Fruit fly (Drosophila melanogaster) whole organism, embryonic: ENCODE results near the gene Rpp14a.

ENCODE experiments used
- Awh ChIP-seq: fragments of 200-800 bp; sonication (Bioruptor generic); IDR thresholded peaks from 2 replicates; pipeline ENCODE4, ENCODE4 v1.3.6; 2022; ENCODE audit warnings: missing biosample characterization, missing genetic modification characterization
- Bteb2 ChIP-seq: fragments of 200-800 bp; sonication (Bioruptor generic); optimal IDR thresholded peaks from 2 replicates; lab custom pipeline; 2016; ENCODE audit warnings: missing biosample characterization, missing genetic modification characterization
- CG10321 ChIP-seq: fragments of 200-800 bp; sonication (Bioruptor generic); IDR thresholded peaks from 2 replicates; pipeline ENCODE4 v1.3.6; 2022; ENCODE audit warnings: missing biosample characterization, missing genetic modification characterization
- CG10366 ChIP-seq: fragments of 200-800 bp; sonication (Bioruptor generic); IDR thresholded peaks from 2 replicates; pipeline ENCODE4 v1.3.6; 2022; ENCODE audit warnings: missing biosample characterization, missing genetic modification characterization
- CG11456 ChIP-seq: fragments of 200-800 bp; sonication (Bioruptor generic); IDR thresholded peaks from 3 replicates; pipeline ENCODE4 v1.3.6; 2022; ENCODE audit warnings: missing biosample characterization, missing genetic modification characterization
- CG11560 ChIP-seq: fragments of 200-800 bp; sonication (Bioruptor generic); IDR thresholded peaks from 3 replicates; pipeline ENCODE4 v1.3.6; 2022; ENCODE audit warnings: missing biosample characterization, missing genetic modification characterization
- CG13287 ChIP-seq: fragments of 200-800 bp; sonication (Bioruptor generic); IDR thresholded peaks from 2 replicates; pipeline ENCODE4 v1.3.6; 2022; ENCODE audit warnings: missing biosample characterization, missing genetic modification characterization; ENCODE audit not compliant: partially characterized antibody
- CG14860 ChIP-seq: fragments of 200-800 bp; sonication (Bioruptor generic); IDR thresholded peaks from 3 replicates; pipeline ENCODE4 v1.3.6; 2022; ENCODE audit warnings: missing biosample characterization, missing genetic modification characterization; ENCODE audit not compliant: partially characterized antibody
- CG17186 ChIP-seq: fragments of 200-800 bp; sonication (Bioruptor generic); optimal IDR thresholded peaks from 3 replicates; lab custom pipeline; 2017; ENCODE audit warnings: missing biosample characterization, missing genetic modification reagents, missing genetic modification characterization
- CG17802 ChIP-seq: fragments of 200-800 bp; sonication (Bioruptor generic); optimal IDR thresholded peaks from 2 replicates; lab custom pipeline; 2018; ENCODE audit warnings: missing biosample characterization, mild to moderate bottlenecking, missing genetic modification characterization, moderate library complexity
- CG2116 ChIP-seq: fragments of 200-800 bp; sonication (Bioruptor generic); optimal IDR thresholded peaks from 3 replicates; lab custom pipeline; 2018; ENCODE audit warnings: missing biosample characterization, mild to moderate bottlenecking, missing genetic modification characterization
- CG2202 ChIP-seq: fragments of 200-800 bp; sonication (Bioruptor generic); optimal IDR thresholded peaks from 2 replicates; lab custom pipeline; 2018; ENCODE audit warnings: missing biosample characterization, mild to moderate bottlenecking, missing genetic modification characterization
- CG32532 ChIP-seq: fragments of 200-800 bp; sonication (Bioruptor generic); IDR thresholded peaks from 2 replicates; pipeline ENCODE4 v1.3.6; 2022; ENCODE audit warnings: missing biosample characterization, missing genetic modification characterization
- CG3838 ChIP-seq: fragments of 200-800 bp; sonication (Bioruptor generic); optimal IDR thresholded peaks from 3 replicates; lab custom pipeline; 2016; ENCODE audit warnings: missing biosample characterization, missing genetic modification characterization
- CG4360 ChIP-seq: fragments of 200-800 bp; sonication (Bioruptor generic); IDR thresholded peaks from 2 replicates; pipeline ENCODE4 v1.3.6; 2022; ENCODE audit warnings: missing biosample characterization, missing genetic modification characterization
- CG6689 ChIP-seq: fragments of 200-800 bp; sonication (Bioruptor generic); IDR thresholded peaks from 2 replicates; pipeline ENCODE4 v1.3.6; 2022; ENCODE audit warnings: missing biosample characterization, missing genetic modification characterization
- CG7357 ChIP-seq: fragments of 200-800 bp; sonication (Bioruptor generic); IDR thresholded peaks from 3 replicates; pipeline ENCODE4 v1.3.6; 2022; ENCODE audit warnings: missing biosample characterization, missing genetic modification characterization
- Chrac-16 ChIP-seq: fragments of 200-800 bp; sonication (Bioruptor generic); optimal IDR thresholded peaks from 3 replicates; lab custom pipeline; 2016; ENCODE audit warnings: missing biosample characterization, missing genetic modification characterization
- D19B ChIP-seq: fragments of 200-800 bp; sonication (Bioruptor generic); optimal IDR thresholded peaks from 2 replicates; lab custom pipeline; 2017; ENCODE audit warnings: missing biosample characterization, mild to moderate bottlenecking, missing genetic modification characterization
- Dbx ChIP-seq: fragments of 200-800 bp; sonication (Bioruptor generic); IDR thresholded peaks from 3 replicates; pipeline ENCODE4 v1.3.6; 2022; ENCODE audit warnings: missing biosample characterization, missing genetic modification characterization
- Fer2 ChIP-seq: fragments of 200-800 bp; sonication (Bioruptor generic); optimal IDR thresholded peaks from 2 replicates; lab custom pipeline; 2018; ENCODE audit warnings: missing biosample characterization, mild to moderate bottlenecking, missing genetic modification characterization, moderate library complexity
- GATAe ChIP-seq: fragments of 200-800 bp; sonication (Bioruptor generic); conservative IDR thresholded peaks from 2 replicates; pipeline ENCODE4 v1.3.6; 2022; ENCODE audit warnings: missing biosample characterization, missing genetic modification characterization
- Hmr ChIP-seq: fragments of 200-800 bp; sonication (Bioruptor generic); optimal IDR thresholded peaks from 3 replicates; lab custom pipeline; 2017; ENCODE audit warnings: mild to moderate bottlenecking, missing biosample characterization, missing genetic modification reagents, missing genetic modification characterization
- Hr51 ChIP-seq, 2 experiments: fragments of 200-800 bp; sonication (Bioruptor generic); optimal IDR thresholded peaks; 2 replicates in 1 of 2; 3 replicates in 1 of 2; lab custom pipeline; 2016 to 2018; ENCODE audit warnings: missing biosample characterization in 2 of 2, missing genetic modification characterization in 2 of 2, mild to moderate bottlenecking in 1 of 2, moderate library complexity in 1 of 2
- MBD-R2 ChIP-seq: fragments of 200-800 bp; sonication (Bioruptor generic); IDR thresholded peaks from 2 replicates; pipeline ENCODE4 v1.3.6; 2022; ENCODE audit warnings: missing biosample characterization, missing genetic modification characterization
- Pdp1 ChIP-seq, 2 experiments: fragments of 200-800 bp; sonication (Bioruptor generic); optimal IDR thresholded peaks; 3 replicates each; lab custom pipeline; 2016; ENCODE audit warnings: missing biosample characterization in 2 of 2, missing genetic modification characterization in 2 of 2, mild to moderate bottlenecking in 1 of 2, moderate library complexity in 1 of 2
- Rx ChIP-seq: fragments of 200-800 bp; sonication (Bioruptor generic); IDR thresholded peaks from 2 replicates; pipeline ENCODE4 v1.3.6; 2022; ENCODE audit warnings: missing biosample characterization, missing genetic modification characterization
- Tbp ChIP-seq: fragments of >200 bp; optimal IDR thresholded peaks from 2 replicates; lab custom pipeline; 2018; ENCODE audit warnings: missing biosample characterization, missing genetic modification characterization
- aop ChIP-seq: fragments of 200-800 bp; sonication (Bioruptor generic); IDR thresholded peaks from 2 replicates; pipeline ENCODE4 v1.3.6; 2022; ENCODE audit warnings: missing biosample characterization, missing genetic modification characterization
- ato ChIP-seq: fragments of 200-800 bp; sonication (Bioruptor generic); IDR thresholded peaks from 2 replicates; pipeline ENCODE4 v1.3.6; 2022; ENCODE audit warnings: missing biosample characterization, missing genetic modification characterization; ENCODE audit not compliant: partially characterized antibody
- bcd ChIP-seq: fragments of 200-800 bp; sonication (Bioruptor generic); optimal IDR thresholded peaks from 2 replicates; lab custom pipeline; 2017; ENCODE audit warnings: missing biosample characterization, mild to moderate bottlenecking, missing genetic modification characterization
- bigmax ChIP-seq: fragments of 200-800 bp; sonication (Bioruptor generic); optimal IDR thresholded peaks from 2 replicates; lab custom pipeline; 2018; ENCODE audit warnings: missing biosample characterization, mild to moderate bottlenecking, missing genetic modification characterization
- crol ChIP-seq: fragments of 200-800 bp; sonication (Bioruptor generic); IDR thresholded peaks from 2 replicates; pipeline ENCODE4 v1.3.6; 2022; ENCODE audit warnings: missing biosample characterization, missing genetic modification characterization
- dimm ChIP-seq: fragments of 200-800 bp; sonication (Bioruptor generic); IDR thresholded peaks from 2 replicates; pipeline ENCODE4 v1.3.6; 2022; ENCODE audit warnings: missing biosample characterization, missing genetic modification characterization
- hkb ChIP-seq, 2 experiments: fragments of 200-800 bp in 1 of 2; fragments of >200 bp in 1 of 2; sonication (Bioruptor generic) in 1 of 2; IDR thresholded peaks in 1 of 2; optimal IDR thresholded peaks in 1 of 2; 2 replicates each; pipeline versions ENCODE4 v1.3.6 to Lab custom; 2017 to 2022; ENCODE audit warnings: missing biosample characterization in 1 of 2, missing genetic modification characterization in 1 of 2
- inv ChIP-seq: fragments of 200-800 bp; sonication (Bioruptor generic); IDR thresholded peaks from 2 replicates; pipeline ENCODE4 v1.3.6; 2022; ENCODE audit warnings: missing biosample characterization, missing genetic modification characterization; ENCODE audit not compliant: partially characterized antibody
- mld ChIP-seq: fragments of 200-800 bp; sonication (Bioruptor generic); IDR thresholded peaks from 3 replicates; pipeline ENCODE4 v1.3.6; 2022; ENCODE audit warnings: missing biosample characterization, missing genetic modification characterization; ENCODE audit not compliant: partially characterized antibody
- pnt ChIP-seq: fragments of 200-800 bp; sonication (Bioruptor generic); optimal IDR thresholded peaks from 3 replicates; lab custom pipeline; 2016; ENCODE audit warnings: missing biosample characterization, missing genetic modification characterization
- psq ChIP-seq: fragments of 200-800 bp; sonication (Bioruptor generic); optimal IDR thresholded peaks from 2 replicates; lab custom pipeline; 2017; ENCODE audit warnings: missing biosample characterization, missing genetic modification characterization
- sens ChIP-seq: fragments of 200-800 bp; sonication (Bioruptor generic); peaks from one replicate; lab custom pipeline; 2016; ENCODE audit warnings: missing biosample characterization, missing genetic modification characterization
- shn ChIP-seq: fragments of 200-800 bp; sonication (Bioruptor generic); optimal IDR thresholded peaks from 3 replicates; lab custom pipeline; 2016; ENCODE audit warnings: missing biosample characterization, missing genetic modification characterization
- stc ChIP-seq: fragments of 200-800 bp; sonication (Bioruptor generic); IDR thresholded peaks from 2 replicates; pipeline ENCODE4 v1.3.6; 2022; ENCODE audit warnings: missing biosample characterization, missing genetic modification characterization
- tgo ChIP-seq: fragments of 200-800 bp; sonication (Bioruptor generic); IDR thresholded peaks from 3 replicates; pipeline ENCODE4 v1.3.6; 2022; ENCODE audit warnings: missing biosample characterization, missing genetic modification characterization
- tin ChIP-seq: fragments of 200-800 bp; sonication (Bioruptor generic); optimal IDR thresholded peaks from 3 replicates; lab custom pipeline; 2016; ENCODE audit warnings: missing biosample characterization, missing genetic modification characterization
- tup ChIP-seq: fragments of 200-800 bp; sonication (Bioruptor generic); optimal IDR thresholded peaks from 2 replicates; lab custom pipeline; 2016; ENCODE audit warnings: missing biosample characterization, mild to moderate bottlenecking, missing genetic modification characterization, moderate library complexity
- twi ChIP-seq: fragments of 200-800 bp; optimal IDR thresholded peaks from 2 replicates; lab custom pipeline; 2019; ENCODE audit warnings: missing biosample characterization, mild to moderate bottlenecking, missing genetic modification characterization, moderate library complexity
- tx ChIP-seq: fragments of 200-800 bp; sonication (Bioruptor generic); optimal IDR thresholded peaks from 2 replicates; lab custom pipeline; 2016; ENCODE audit warnings: missing biosample characterization, missing genetic modification characterization
- zfh1 ChIP-seq: fragments of 200-800 bp; sonication (Bioruptor generic); IDR thresholded peaks from 3 replicates; pipeline ENCODE4 v1.3.6; 2022; ENCODE audit warnings: missing biosample characterization, missing genetic modification characterization

Rpp14a gene

dm6 chr3R:30046029-30047001 lies 10.3 kb upstream of the Rpp14a start, which contains the start of the genes RpL32 and CG7943 (continued):
- TF ChIP-seq crol: peak; percentile 55; the same call in 1 of the 2 replicates
- TF ChIP-seq CG13287 (GFP tag; lab: Robert Waterston, UW): peak; percentile 100
- peak; percentile 70 for TF ChIP-seq twi (tag; lab: Kevin White, UChicago)
- peak; percentile 100 for TF ChIP-seq inv
- peak; percentile 76 for TF ChIP-seq CG2202 (tag; lab: Kevin White, UChicago)
- TF ChIP-seq GATAe: peak; percentile 80
- peak; percentile 100 for TF ChIP-seq CG14860
- peak; percentile 100 for TF ChIP-seq ato
- TF ChIP-seq Hr51 (GFP tag; optimal IDR thresholded peaks at IDR 0.05; lab: Kevin White, UChicago): peak; percentile 84 to 94
- TF ChIP-seq CG10366 (GFP tag; lab: Robert Waterston, UW): peak; percentile 93
- TF ChIP-seq CG11456 (GFP tag; lab: Robert Waterston, UW): peak; percentile 96
- TF ChIP-seq shn (GFP tag; lab: Kevin White, UChicago): peak; percentile 95
- TF ChIP-seq CG7357 (GFP tag; lab: Robert Waterston, UW): peak; percentile 92
- peak; percentile 95 for TF ChIP-seq CG2116 (GFP tag; lab: Kevin White, UChicago)
- peak; percentile 95 for TF ChIP-seq tup
- TF ChIP-seq CG11560 (tag; lab: Robert Waterston, UW): peak; percentile 84
- peak; percentile 93 for TF ChIP-seq Rx
- TF ChIP-seq aop (GFP tag; lab: Robert Waterston, UW): peak; percentile 88
- peak; percentile 89 for TF ChIP-seq MBD-R2
- TF ChIP-seq bigmax (GFP tag; lab: Kevin White, UChicago): peak; percentile 81
- TF ChIP-seq CG6689: peak; percentile 92
- TF ChIP-seq Dbx (GFP tag; lab: Robert Waterston, UW): peak; percentile 98
- peak; percentile 86 for TF ChIP-seq dimm (GFP tag; lab: Robert Waterston, UW)
- TF ChIP-seq psq (GFP tag; lab: Kevin White, UChicago): peak; percentile 62
- TF ChIP-seq CG17186 (GFP tag; lab: Kevin White, UChicago): peak; percentile 99
- TF ChIP-seq CG17802: peak; percentile 84
- no peak for TF ChIP-seq Tbp (GFP tag; lab: Kevin White, UChicago)
- peak; percentile 96 for TF ChIP-seq Hmr
- peak; percentile 97 for TF ChIP-seq bcd (GFP tag; lab: Kevin White, UChicago)
- peak; percentile 92 for TF ChIP-seq Bteb2 (GFP tag; lab: Kevin White, UChicago)
- peak; percentile 100 for TF ChIP-seq mld (GFP tag; lab: Robert Waterston, UW)
- TF ChIP-seq Fer2 (tag; lab: Kevin White, UChicago): peak; percentile 92
- TF ChIP-seq hkb (optimal IDR thresholded peaks at IDR 0.05; lab: Kevin White, UChicago): peak; percentile 62
- TF ChIP-seq hkb (GFP tag; IDR thresholded peaks at IDR 0.05; lab: Robert Waterston, UW): peak; percentile 96
- peak; percentile 98 to 99 for TF ChIP-seq Pdp1 (GFP tag; optimal IDR thresholded peaks at IDR 0.05; lab: Kevin White, UChicago)
- TF ChIP-seq sens (GFP tag; lab: Kevin White, UChicago): peak; percentile 97
- peak; percentile 81 for TF ChIP-seq Chrac-16
- TF ChIP-seq tx (GFP tag; lab: Kevin White, UChicago): peak; percentile 83
- peak; percentile 80 for TF ChIP-seq CG3838 (GFP tag; lab: Kevin White, UChicago)
- TF ChIP-seq CG4360 (GFP tag; lab: Robert Waterston, UW): peak; percentile 67
- TF ChIP-seq stc: peak; percentile 95
- peak; percentile 68 for TF ChIP-seq CG10321
- TF ChIP-seq D19B (GFP tag; lab: Kevin White, UChicago): peak; percentile 85
- TF ChIP-seq pnt (GFP tag; lab: Kevin White, UChicago): peak; percentile 96
- peak; percentile 96 for TF ChIP-seq tin (GFP tag; lab: Kevin White, UChicago)
- TF ChIP-seq CG32532 (GFP tag; lab: Robert Waterston, UW): peak; percentile 96
- peak; percentile 86 for TF ChIP-seq Awh (GFP tag; lab: Robert Waterston, UW)
- TF ChIP-seq tgo (GFP tag; lab: Robert Waterston, UW): peak; percentile 93
- TF ChIP-seq zfh1 (GFP tag; lab: Robert Waterston, UW): peak; percentile 96
